Fruit fly (Drosophila melanogaster) whole organism, embryonic: Measurements from ENCODE around the gene HP1b.
A peak's percentile ranks its signal among the peaks of the same experiment; 100 is the strongest.

ENCODE experiments used
- Atf6 ChIP-seq: fragments of 200-800 bp; sonication (Bioruptor generic); IDR thresholded peaks from 2 replicates; pipeline ENCODE4 v1.3.6; 2022; ENCODE audit warnings: missing biosample characterization, missing genetic modification characterization
- CG10147 ChIP-seq: fragments of 200-800 bp; sonication (Bioruptor generic); optimal IDR thresholded peaks from 2 replicates; lab custom pipeline; 2019; ENCODE audit warnings: missing biosample characterization, mild to moderate bottlenecking, missing genetic modification characterization, moderate library complexity
- CG10274 ChIP-seq: fragments of 200-800 bp; sonication (Bioruptor generic); optimal IDR thresholded peaks from 3 replicates; lab custom pipeline; 2017; ENCODE audit warnings: missing biosample characterization, mild to moderate bottlenecking, missing genetic modification characterization
- CG10543 ChIP-seq: fragments of 200-800 bp; sonication (Bioruptor generic); optimal IDR thresholded peaks from 3 replicates; lab custom pipeline; 2017; ENCODE audit warnings: missing biosample characterization, mild to moderate bottlenecking, missing genetic modification characterization, moderate library complexity
- CG13775 ChIP-seq: fragments of 200-800 bp; sonication (Bioruptor generic); optimal IDR thresholded peaks from 3 replicates; lab custom pipeline; 2017; ENCODE audit warnings: missing biosample characterization, mild to moderate bottlenecking, missing genetic modification characterization
- CG14014 ChIP-seq: fragments of 200-800 bp; sonication (Bioruptor generic); IDR thresholded peaks from 2 replicates; pipeline ENCODE4 v1.3.6; 2022; ENCODE audit warnings: missing biosample characterization, missing genetic modification characterization
- CG1602 ChIP-seq: fragments of 200-800 bp; sonication (Bioruptor generic); optimal IDR thresholded peaks from 3 replicates; lab custom pipeline; 2016; ENCODE audit warnings: missing biosample characterization, missing genetic modification characterization
- CG1603 ChIP-seq: fragments of 200-800 bp; sonication (Bioruptor generic); optimal IDR thresholded peaks from 2 replicates; lab custom pipeline; 2019; ENCODE audit warnings: missing biosample characterization, mild to moderate bottlenecking, missing genetic modification characterization, moderate library complexity
- CG16815 ChIP-seq: fragments of 200-800 bp; sonication (Bioruptor generic); optimal IDR thresholded peaks from 3 replicates; lab custom pipeline; 2017; ENCODE audit warnings: missing biosample characterization, mild to moderate bottlenecking, missing genetic modification characterization
- CG18476 ChIP-seq: fragments of 200-800 bp; sonication (Bioruptor generic); optimal IDR thresholded peaks from 2 replicates; lab custom pipeline; 2016; ENCODE audit warnings: missing biosample characterization, mild to moderate bottlenecking, missing genetic modification characterization
- CG18599 ChIP-seq: fragments of 200-800 bp; sonication (Bioruptor generic); optimal IDR thresholded peaks from 3 replicates; lab custom pipeline; 2017; ENCODE audit warnings: missing biosample characterization, missing genetic modification characterization, mild to moderate bottlenecking, moderate library complexity, missing genetic modification reagents
- CG18764 ChIP-seq: fragments of 200-800 bp; sonication (Bioruptor generic); optimal IDR thresholded peaks from 3 replicates; lab custom pipeline; 2016; ENCODE audit warnings: missing biosample characterization, missing genetic modification characterization
- CG2202 ChIP-seq: fragments of 200-800 bp; sonication (Bioruptor generic); optimal IDR thresholded peaks from 2 replicates; lab custom pipeline; 2018; ENCODE audit warnings: missing biosample characterization, mild to moderate bottlenecking, missing genetic modification characterization
- CG3407 ChIP-seq: fragments of 200-800 bp; sonication (Bioruptor generic); optimal IDR thresholded peaks from 2 replicates; lab custom pipeline; 2018; ENCODE audit warnings: missing biosample characterization, mild to moderate bottlenecking, missing genetic modification characterization
- CG4854 ChIP-seq: fragments of 200-800 bp; sonication (Bioruptor generic); optimal IDR thresholded peaks from 2 replicates; lab custom pipeline; 2016; ENCODE audit warnings: missing biosample characterization, missing genetic modification characterization, inconsistent platforms
- CG6689 ChIP-seq: fragments of 200-800 bp; sonication (Bioruptor generic); IDR thresholded peaks from 2 replicates; pipeline ENCODE4 v1.3.6; 2022; ENCODE audit warnings: missing biosample characterization, missing genetic modification characterization
- CG7556 ChIP-seq: fragments of 200-800 bp; sonication (Bioruptor generic); optimal IDR thresholded peaks from 2 replicates; lab custom pipeline; 2017; ENCODE audit warnings: missing biosample characterization, mild to moderate bottlenecking, missing genetic modification characterization
- CG7786 ChIP-seq: fragments of 200-800 bp; sonication (Bioruptor generic); optimal IDR thresholded peaks from 2 replicates; lab custom pipeline; 2016; ENCODE audit warnings: missing biosample characterization, missing genetic modification characterization
- CG8388 ChIP-seq: fragments of 200-800 bp; sonication (Bioruptor generic); optimal IDR thresholded peaks from 2 replicates; lab custom pipeline; 2019; ENCODE audit warnings: missing biosample characterization, mild to moderate bottlenecking, missing genetic modification characterization, moderate library complexity
- CG8924 ChIP-seq: fragments of 200-800 bp; optimal IDR thresholded peaks from 3 replicates; lab custom pipeline; 2019; ENCODE audit warnings: missing biosample characterization, mild to moderate bottlenecking, missing genetic modification characterization, moderate library complexity
- Chrac-16 ChIP-seq: fragments of 200-800 bp; sonication (Bioruptor generic); optimal IDR thresholded peaks from 3 replicates; lab custom pipeline; 2016; ENCODE audit warnings: missing biosample characterization, missing genetic modification characterization
- Eip74EF ChIP-seq, 2 experiments: fragments of 200-800 bp in 1 of 2; fragments of >200 bp in 1 of 2; sonication (Bioruptor generic) in 1 of 2; optimal IDR thresholded peaks; 2 replicates each; lab custom pipeline; 2017 to 2019; ENCODE audit warnings: missing biosample characterization in 2 of 2, missing genetic modification characterization in 2 of 2, mild to moderate bottlenecking in 1 of 2, moderate library complexity in 1 of 2
- Fer1 ChIP-seq: fragments of 200-800 bp; sonication (Bioruptor generic); optimal IDR thresholded peaks from 2 replicates; lab custom pipeline; 2017; ENCODE audit warnings: missing biosample characterization, mild to moderate bottlenecking, missing genetic modification characterization
- HLH3B ChIP-seq: fragments of 200-800 bp; sonication (Bioruptor generic); IDR thresholded peaks from 2 replicates; pipeline ENCODE4 v1.3.6; 2022; ENCODE audit warnings: missing biosample characterization, missing genetic modification characterization
- Hr39 ChIP-seq: fragments of >200 bp; optimal IDR thresholded peaks from 2 replicates; lab custom pipeline; 2017
- Hsf ChIP-seq: fragments of 200-800 bp; sonication (Bioruptor generic); optimal IDR thresholded peaks from 3 replicates; lab custom pipeline; 2016; ENCODE audit warnings: missing biosample characterization, missing genetic modification characterization
- Meics ChIP-seq: fragments of 200-800 bp; sonication (Bioruptor generic); optimal IDR thresholded peaks from 2 replicates; lab custom pipeline; 2017; ENCODE audit warnings: missing biosample characterization, mild to moderate bottlenecking, missing genetic modification characterization
- Pdp1 ChIP-seq, 2 experiments: fragments of 200-800 bp; sonication (Bioruptor generic); optimal IDR thresholded peaks; 3 replicates each; lab custom pipeline; 2016; ENCODE audit warnings: missing biosample characterization in 2 of 2, missing genetic modification characterization in 2 of 2, mild to moderate bottlenecking in 1 of 2, moderate library complexity in 1 of 2
- Sox102F ChIP-seq: fragments of 200-800 bp; sonication (Bioruptor generic); optimal IDR thresholded peaks from 2 replicates; lab custom pipeline; 2018; ENCODE audit warnings: missing biosample characterization, mild to moderate bottlenecking, missing genetic modification characterization, moderate library complexity
- Taf1 ChIP-seq: fragments of 200-800 bp; sonication (Bioruptor generic); IDR thresholded peaks from 2 replicates; pipeline ENCODE4 v1.3.6; 2022; ENCODE audit warnings: missing biosample characterization, missing genetic modification characterization
- Tbp ChIP-seq: fragments of >200 bp; optimal IDR thresholded peaks from 2 replicates; lab custom pipeline; 2018; ENCODE audit warnings: missing biosample characterization, missing genetic modification characterization
- Xbp1 ChIP-seq: fragments of 200-800 bp; sonication (Bioruptor generic); optimal IDR thresholded peaks from 3 replicates; lab custom pipeline; 2016; ENCODE audit warnings: missing biosample characterization, mild to moderate bottlenecking, missing genetic modification characterization
- Xrp1 ChIP-seq: fragments of 200-800 bp; sonication (Bioruptor generic); IDR thresholded peaks from 2 replicates; pipeline ENCODE4 v1.3.6; 2022; ENCODE audit warnings: missing biosample characterization, missing genetic modification characterization
- al ChIP-seq: fragments of 200-800 bp; sonication (Bioruptor generic); IDR thresholded peaks from 2 replicates; pipeline ENCODE4 v1.3.6; 2022; ENCODE audit warnings: missing biosample characterization, missing genetic modification characterization
- ara ChIP-seq: fragments of 200-800 bp; sonication (Bioruptor generic); IDR thresholded peaks from 2 replicates; pipeline ENCODE4 v1.3.6; 2022; ENCODE audit warnings: missing biosample characterization, missing genetic modification characterization
- chif ChIP-seq, 2 experiments: fragments of 200-800 bp; sonication (Bioruptor generic); optimal IDR thresholded peaks; 3 replicates each; lab custom pipeline; 2016; ENCODE audit warnings: missing biosample characterization in 2 of 2, missing genetic modification characterization in 2 of 2
- exex ChIP-seq: fragments of 200-800 bp; sonication (Bioruptor generic); optimal IDR thresholded peaks from 4 replicates; lab custom pipeline; 2018; ENCODE audit warnings: missing biosample characterization, mild to moderate bottlenecking, missing genetic modification characterization, moderate library complexity
- gem ChIP-seq: fragments of 200-800 bp; sonication (Bioruptor generic); optimal IDR thresholded peaks from 2 replicates; lab custom pipeline; 2019; ENCODE audit warnings: missing biosample characterization, mild to moderate bottlenecking, missing genetic modification characterization, moderate library complexity
- gfzf ChIP-seq: fragments of 200-800 bp; sonication (Bioruptor generic); optimal IDR thresholded peaks from 2 replicates; lab custom pipeline; 2016; ENCODE audit warnings: missing biosample characterization, mild to moderate bottlenecking, missing genetic modification characterization, moderate library complexity
- gsb-n ChIP-seq: fragments of 200-800 bp; sonication (Bioruptor generic); optimal IDR thresholded peaks from 3 replicates; lab custom pipeline; 2018; ENCODE audit warnings: missing biosample characterization, mild to moderate bottlenecking, missing genetic modification characterization
- maf-S ChIP-seq: fragments of 200-800 bp; sonication (Bioruptor generic); optimal IDR thresholded peaks from 2 replicates; lab custom pipeline; 2016; ENCODE audit warnings: missing biosample characterization, missing genetic modification characterization
- mam ChIP-seq: fragments of 200-800 bp; sonication (Bioruptor generic); optimal IDR thresholded peaks from 3 replicates; lab custom pipeline; 2016; ENCODE audit warnings: missing biosample characterization, missing genetic modification characterization
- nerfin-1 ChIP-seq: fragments of 200-800 bp; sonication (Bioruptor generic); optimal IDR thresholded peaks from 3 replicates; lab custom pipeline; 2019; ENCODE audit warnings: missing biosample characterization, mild to moderate bottlenecking, missing genetic modification characterization, moderate library complexity
- nmo ChIP-seq: fragments of 200-800 bp; sonication (Bioruptor generic); optimal IDR thresholded peaks from 2 replicates; lab custom pipeline; 2018; ENCODE audit warnings: missing biosample characterization, mild to moderate bottlenecking, missing genetic modification characterization, moderate library complexity
- sna ChIP-seq: fragments of 200-800 bp; sonication (Bioruptor generic); IDR thresholded peaks from 2 replicates; pipeline ENCODE4 v1.3.6; 2022; ENCODE audit warnings: missing biosample characterization, missing genetic modification characterization; ENCODE audit not compliant: partially characterized antibody
- sr ChIP-seq: fragments of 200-800 bp; sonication (Bioruptor generic); IDR thresholded peaks from 3 replicates; pipeline ENCODE4 v1.3.6; 2022; ENCODE audit warnings: missing biosample characterization, missing genetic modification characterization
- tin ChIP-seq: fragments of 200-800 bp; sonication (Bioruptor generic); optimal IDR thresholded peaks from 3 replicates; lab custom pipeline; 2016; ENCODE audit warnings: missing biosample characterization, missing genetic modification characterization
- wek ChIP-seq: fragments of 200-800 bp; sonication (Bioruptor generic); optimal IDR thresholded peaks from 3 replicates; lab custom pipeline; 2018; ENCODE audit warnings: missing biosample characterization, mild to moderate bottlenecking, missing genetic modification characterization, moderate library complexity

HP1b gene

DNA sequence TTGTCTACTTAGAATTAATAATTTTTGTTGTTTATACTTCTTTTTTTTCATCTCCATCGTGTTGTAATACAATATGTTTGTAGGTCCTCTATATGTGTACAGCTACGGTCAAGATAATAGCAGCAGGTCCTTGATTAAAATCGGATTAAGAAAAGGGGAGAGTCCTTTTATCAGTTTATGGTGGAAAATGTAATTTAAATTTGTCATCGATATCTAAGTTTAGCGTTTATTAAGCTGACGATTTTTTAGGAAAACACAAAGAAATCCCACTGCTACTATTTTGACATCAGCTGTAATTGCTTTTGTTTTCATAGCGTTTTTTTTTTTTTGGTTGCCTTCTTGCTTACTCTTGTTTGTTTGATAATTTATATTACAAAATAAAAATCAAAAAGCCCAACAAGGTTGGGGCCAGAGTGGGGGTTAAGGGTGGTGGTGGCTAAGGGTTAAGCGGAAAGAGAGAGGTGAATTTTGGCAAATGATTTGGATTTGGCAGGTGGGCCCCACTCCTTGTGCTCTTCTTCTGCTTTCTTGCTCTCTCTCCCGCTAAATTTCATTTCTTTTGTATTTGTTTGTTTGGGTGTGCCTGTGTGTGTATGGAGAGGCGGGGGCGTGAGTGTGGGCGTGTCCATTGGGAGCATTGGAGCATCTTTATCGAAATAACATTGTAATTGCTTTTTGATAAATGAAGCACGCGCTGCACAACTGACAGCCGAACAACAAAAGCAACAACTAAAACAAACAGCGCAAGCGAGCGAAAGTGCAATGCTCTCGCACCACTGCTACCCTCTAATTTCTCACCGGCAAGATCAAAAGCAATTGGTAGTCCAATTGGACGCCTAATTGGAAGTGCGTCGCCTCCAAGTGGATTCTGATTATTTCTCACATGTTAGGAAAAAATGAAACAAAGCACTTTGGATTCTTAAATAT lies 40.2 kb downstream of the HP1b start (continued):
- TF ChIP-seq gfzf (GFP tag; lab: Kevin White, UChicago): no peak
- TF ChIP-seq nmo (GFP tag; lab: Kevin White, UChicago): peak; percentile 56
- TF ChIP-seq Xbp1 (GFP tag; lab: Kevin White, UChicago): peak; percentile 45
- peak; percentile 72; the same call in 2 of the 3 replicates for TF ChIP-seq sr (GFP tag; lab: Robert Waterston, UW)
- no peak for TF ChIP-seq CG10543
- TF ChIP-seq CG16815 (GFP tag; lab: Kevin White, UChicago): no peak
- peak; percentile 22; the same call in 1 of the 2 replicates for TF ChIP-seq CG6689 (GFP tag; lab: Robert Waterston, UW)
- peak; percentile 35 for TF ChIP-seq CG1603 (tag; lab: Kevin White, UChicago)
- peak; percentile 33 for TF ChIP-seq Hsf (GFP tag; lab: Kevin White, UChicago)
- peak; percentile 9 for TF ChIP-seq CG7786 (GFP tag; lab: Kevin White, UChicago)
- TF ChIP-seq CG10147 (GFP tag; lab: Kevin White, UChicago): peak; percentile 15
- TF ChIP-seq Xrp1 (GFP tag; lab: Robert Waterston, UW): peak; percentile 48; the same call in 1 of the 2 replicates
- no peak for TF ChIP-seq Chrac-16
- TF ChIP-seq Atf6: peak; percentile 37; the same call in 1 of the 2 replicates
- peak in 1 of 2 experiments; percentile 22 for TF ChIP-seq Eip74EF (GFP tag; optimal IDR thresholded peaks at IDR 0.05; lab: Kevin White, UChicago)
- TF ChIP-seq CG14014 (GFP tag; lab: Robert Waterston, UW): peak; percentile 47
- TF ChIP-seq CG18599: peak; percentile 58
- peak; percentile 20; the same call in 1 of the 2 replicates for TF ChIP-seq HLH3B (GFP tag; lab: Robert Waterston, UW)
- no peak for TF ChIP-seq CG1602 (GFP tag; lab: Kevin White, UChicago)
- peak; percentile 47 for TF ChIP-seq mam (GFP tag; lab: Kevin White, UChicago)
- TF ChIP-seq Hr39 (lab: Kevin White, UChicago): no peak
- TF ChIP-seq tin (GFP tag; lab: Kevin White, UChicago): peak; percentile 24
- peak; percentile 24 to 37 for TF ChIP-seq Pdp1 (GFP tag; optimal IDR thresholded peaks at IDR 0.05; lab: Kevin White, UChicago)
- TF ChIP-seq chif (GFP tag; optimal IDR thresholded peaks at IDR 0.05; lab: Kevin White, UChicago): peak in 1 of 2 experiments; percentile 52
- TF ChIP-seq ara (GFP tag; lab: Robert Waterston, UW): no peak
- no peak for TF ChIP-seq al (GFP tag; lab: Robert Waterston, UW)
- no peak for TF ChIP-seq sna
- TF ChIP-seq Tbp (GFP tag; lab: Kevin White, UChicago): no peak
- peak; percentile 60 for TF ChIP-seq Meics (GFP tag; lab: Kevin White, UChicago)
- TF ChIP-seq CG10274: peak; percentile 13
- TF ChIP-seq Sox102F (GFP tag; lab: Kevin White, UChicago): peak; percentile 63
- TF ChIP-seq wek: no peak
- peak; percentile 23 for TF ChIP-seq CG8388
- TF ChIP-seq CG4854 (GFP tag; lab: Kevin White, UChicago): peak; percentile 12
- TF ChIP-seq CG8924 (tag; lab: Kevin White, UChicago): peak; percentile 57
- TF ChIP-seq maf-S (GFP tag; lab: Kevin White, UChicago): no peak
- peak; percentile 12 for TF ChIP-seq CG13775 (GFP tag; lab: Kevin White, UChicago)
- peak; percentile 6 for TF ChIP-seq nerfin-1 (tag; lab: Kevin White, UChicago)
- no peak for TF ChIP-seq CG3407
- TF ChIP-seq CG18476: no peak
- TF ChIP-seq Fer1 (GFP tag; lab: Kevin White, UChicago): peak; percentile 52
- TF ChIP-seq CG7556 (GFP tag; lab: Kevin White, UChicago): peak; percentile 46
- TF ChIP-seq gsb-n (tag; lab: Kevin White, UChicago): no peak
- peak; percentile 19; the same call in 1 of the 2 replicates for TF ChIP-seq Taf1 (GFP tag; lab: Robert Waterston, UW)
- TF ChIP-seq CG18764 (GFP tag; lab: Kevin White, UChicago): no peak
- peak; percentile 71 for TF ChIP-seq gem (tag; lab: Kevin White, UChicago)
- TF ChIP-seq exex (tag; lab: Kevin White, UChicago): no peak
- no peak for TF ChIP-seq CG2202 (tag; lab: Kevin White, UChicago)
